Worm (Caenorhabditis elegans) whole organism, L3 larva: ENCODE results near the gene W07G4.7.
A peak's percentile ranks its signal among the peaks of the same experiment; 100 is the strongest.

Experiments
- R02D3.7 ChIP-seq: fragments of 150-350 bp; optimal IDR thresholded peaks from 2 replicates; lab custom pipeline; 2014; ENCODE audit warnings: missing biosample characterization, missing genetic modification characterization
- ZK546.5 ChIP-seq: sonication (generic microtip); optimal IDR thresholded peaks from 2 replicates; lab custom pipeline; 2017; ENCODE audit warnings: missing biosample characterization, missing genetic modification characterization
- aly-2 ChIP-seq: fragments of 150-350 bp; optimal IDR thresholded peaks from 2 replicates; lab custom pipeline; 2014; ENCODE audit warnings: missing biosample characterization, missing genetic modification characterization
- ama-1 ChIP-seq: fragments of 150-350 bp; optimal IDR thresholded peaks from 2 replicates; lab custom pipeline; 2018
- ceh-16 ChIP-seq: sonication (generic microtip); optimal IDR thresholded peaks from 2 replicates; lab custom pipeline; 2017; ENCODE audit warnings: missing biosample characterization, missing genetic modification characterization
- ceh-82 ChIP-seq: fragments of 150-350 bp; optimal IDR thresholded peaks from 2 replicates; lab custom pipeline; 2014; ENCODE audit warnings: missing biosample characterization, missing genetic modification characterization
- daf-12 ChIP-seq: fragments of 150-350 bp; optimal IDR thresholded peaks from 2 replicates; lab custom pipeline; 2014; ENCODE audit warnings: missing biosample characterization, missing genetic modification reagents, missing genetic modification characterization
- egl-27 ChIP-seq: sonication (generic microtip); optimal IDR thresholded peaks from 4 replicates; lab custom pipeline; 2017; ENCODE audit warnings: missing biosample characterization, missing genetic modification reagents, missing genetic modification characterization
- egl-5 ChIP-seq: fragments of 150-350 bp; optimal IDR thresholded peaks from 2 replicates; lab custom pipeline; 2017; ENCODE audit warnings: missing biosample characterization, missing genetic modification reagents, missing genetic modification characterization, inconsistent platforms
- elt-1 ChIP-seq: fragments of 150-350 bp; optimal IDR thresholded peaks from 2 replicates; lab custom pipeline; 2014; ENCODE audit warnings: missing biosample characterization, missing genetic modification characterization
- elt-2 ChIP-seq: sonication (generic microtip); optimal IDR thresholded peaks from 2 replicates; lab custom pipeline; 2016; ENCODE audit warnings: missing genetic modification reagents, mild to moderate bottlenecking, missing genetic modification characterization, missing compliant biosample characterization
- elt-3 ChIP-seq, 3 experiments: fragments of 150-350 bp in 1 of 3; sonication (generic microtip) in 2 of 3; optimal IDR thresholded peaks; 2 replicates in 2 of 3; 4 replicates in 1 of 3; lab custom pipeline; 2014 to 2017; ENCODE audit warnings: missing biosample characterization in 3 of 3, missing genetic modification characterization in 3 of 3
- fkh-10 ChIP-seq: sonication (generic microtip); optimal IDR thresholded peaks from 2 replicates; lab custom pipeline; 2017; ENCODE audit warnings: missing biosample characterization, missing genetic modification reagents, missing genetic modification characterization
- fkh-2 ChIP-seq: fragments of 150-350 bp; optimal IDR thresholded peaks from 2 replicates; lab custom pipeline; 2014; ENCODE audit warnings: missing biosample characterization, missing genetic modification reagents, missing genetic modification characterization
- fos-1 ChIP-seq: fragments of 150-350 bp; optimal IDR thresholded peaks from 2 replicates; lab custom pipeline; 2014; ENCODE audit warnings: missing biosample characterization, missing genetic modification characterization
- hmg-11 ChIP-seq: sonication (generic microtip); optimal IDR thresholded peaks from 2 replicates; lab custom pipeline; 2016; ENCODE audit warnings: missing genetic modification characterization, missing compliant biosample characterization
- jun-1 ChIP-seq: fragments of 150-350 bp; optimal IDR thresholded peaks from 2 replicates; lab custom pipeline; 2014; ENCODE audit warnings: missing biosample characterization, missing genetic modification reagents, missing genetic modification characterization
- lin-15B ChIP-seq: fragments of 150-350 bp; optimal IDR thresholded peaks from 2 replicates; lab custom pipeline; 2014; ENCODE audit warnings: missing biosample characterization, missing genetic modification characterization
- lin-39 ChIP-seq: fragments of 150-350 bp; optimal IDR thresholded peaks from 2 replicates; lab custom pipeline; 2018; ENCODE audit warnings: missing biosample characterization, missing genetic modification reagents, missing genetic modification characterization
- lsy-12 ChIP-seq: sonication (generic microtip); optimal IDR thresholded peaks from 2 replicates; lab custom pipeline; 2016; ENCODE audit warnings: mild to moderate bottlenecking, missing genetic modification characterization, missing compliant biosample characterization
- mdl-1 ChIP-seq: fragments of 150-350 bp; optimal IDR thresholded peaks from 2 replicates; lab custom pipeline; 2014; ENCODE audit warnings: missing biosample characterization, missing genetic modification characterization
- mml-1 ChIP-seq: fragments of 150-350 bp; sonication (generic microtip); optimal IDR thresholded peaks from 3 replicates; lab custom pipeline; 2014; ENCODE audit warnings: missing biosample characterization, missing genetic modification characterization
- nhr-11 ChIP-seq: fragments of 150-350 bp; optimal IDR thresholded peaks from 2 replicates; lab custom pipeline; 2014; ENCODE audit warnings: missing biosample characterization, missing genetic modification characterization
- nhr-23 ChIP-seq: fragments of 150-350 bp; optimal IDR thresholded peaks from 2 replicates; lab custom pipeline; 2014; ENCODE audit warnings: missing biosample characterization, missing genetic modification reagents, missing genetic modification characterization
- nhr-237 ChIP-seq: fragments of 150-350 bp; optimal IDR thresholded peaks from 2 replicates; lab custom pipeline; 2014; ENCODE audit warnings: missing biosample characterization, missing genetic modification characterization
- nhr-25 ChIP-seq: sonication (generic microtip); optimal IDR thresholded peaks from 2 replicates; lab custom pipeline; 2017; ENCODE audit warnings: missing biosample characterization, missing genetic modification characterization
- nhr-28 ChIP-seq: fragments of 150-350 bp; optimal IDR thresholded peaks from 2 replicates; lab custom pipeline; 2014; ENCODE audit warnings: missing biosample characterization, missing genetic modification characterization
- nhr-43 ChIP-seq: sonication (generic microtip); optimal IDR thresholded peaks from 2 replicates; lab custom pipeline; 2016; ENCODE audit warnings: mild to moderate bottlenecking, missing genetic modification characterization, missing compliant biosample characterization; ENCODE audit not compliant: poor library complexity, severe bottlenecking
- nhr-67 ChIP-seq: fragments of 150-350 bp; optimal IDR thresholded peaks from 2 replicates; lab custom pipeline; 2014; ENCODE audit warnings: missing biosample characterization, missing genetic modification characterization
- nhr-76 ChIP-seq: fragments of 150-350 bp; sonication (generic microtip); optimal IDR thresholded peaks from 5 replicates; lab custom pipeline; 2014; ENCODE audit warnings: missing biosample characterization, missing genetic modification characterization
- nhr-77 ChIP-seq: fragments of 150-350 bp; optimal IDR thresholded peaks from 2 replicates; lab custom pipeline; 2014; ENCODE audit warnings: missing biosample characterization, missing genetic modification characterization
- pha-4 ChIP-seq: fragments of 150-350 bp; optimal IDR thresholded peaks from 2 replicates; lab custom pipeline; 2014; ENCODE audit warnings: missing biosample characterization, missing genetic modification reagents, missing genetic modification characterization
- pqm-1 ChIP-seq: fragments of 150-350 bp; optimal IDR thresholded peaks from 2 replicates; lab custom pipeline; 2017; ENCODE audit warnings: missing biosample characterization, missing genetic modification characterization, inconsistent platforms
- sea-2 ChIP-seq: fragments of 150-350 bp; sonication (generic microtip); optimal IDR thresholded peaks from 4 replicates; lab custom pipeline; 2014; ENCODE audit warnings: missing biosample characterization, missing genetic modification reagents, missing genetic modification characterization
- skn-1 ChIP-seq: fragments of 150-350 bp; optimal IDR thresholded peaks from 2 replicates; lab custom pipeline; 2014; ENCODE audit warnings: missing biosample characterization, missing genetic modification characterization
- snpc-4 ChIP-seq: fragments of 150-350 bp; optimal IDR thresholded peaks from 2 replicates; lab custom pipeline; 2014; ENCODE audit warnings: missing biosample characterization, missing genetic modification characterization
- tbx-2 ChIP-seq: sonication (generic microtip); optimal IDR thresholded peaks from 2 replicates; lab custom pipeline; 2016; ENCODE audit warnings: mild to moderate bottlenecking, missing genetic modification characterization, missing compliant biosample characterization
- unc-39 ChIP-seq: sonication (generic microtip); optimal IDR thresholded peaks from 4 replicates; lab custom pipeline; 2017; ENCODE audit warnings: missing biosample characterization, missing genetic modification characterization
- unc-62 ChIP-seq: fragments of 150-350 bp; sonication (generic microtip); optimal IDR thresholded peaks from 4 replicates; lab custom pipeline; 2014; ENCODE audit warnings: missing biosample characterization, missing genetic modification reagents, missing genetic modification characterization
- zag-1 ChIP-seq: fragments of 150-350 bp; optimal IDR thresholded peaks from 2 replicates; lab custom pipeline; 2014; ENCODE audit warnings: missing biosample characterization, missing genetic modification characterization
- ztf-11 ChIP-seq: fragments of 150-350 bp; optimal IDR thresholded peaks from 2 replicates; lab custom pipeline; 2014; ENCODE audit warnings: missing biosample characterization, missing genetic modification characterization
- ztf-4 ChIP-seq: fragments of 150-350 bp; optimal IDR thresholded peaks from 2 replicates; lab custom pipeline; 2014; ENCODE audit warnings: missing biosample characterization, missing genetic modification characterization

The W07G4.7 gene

ce11 chrV:13045017-13045416, 10.5 kb upstream of the W07G4.7 start:
- TF ChIP-seq nhr-77 (no peak), ama-1 (lab: Kevin White, UChicago) (peak; percentile 9), snpc-4 (no peak), unc-39 (tag; lab: Kevin White, UChicago) (no peak)

DNA sequence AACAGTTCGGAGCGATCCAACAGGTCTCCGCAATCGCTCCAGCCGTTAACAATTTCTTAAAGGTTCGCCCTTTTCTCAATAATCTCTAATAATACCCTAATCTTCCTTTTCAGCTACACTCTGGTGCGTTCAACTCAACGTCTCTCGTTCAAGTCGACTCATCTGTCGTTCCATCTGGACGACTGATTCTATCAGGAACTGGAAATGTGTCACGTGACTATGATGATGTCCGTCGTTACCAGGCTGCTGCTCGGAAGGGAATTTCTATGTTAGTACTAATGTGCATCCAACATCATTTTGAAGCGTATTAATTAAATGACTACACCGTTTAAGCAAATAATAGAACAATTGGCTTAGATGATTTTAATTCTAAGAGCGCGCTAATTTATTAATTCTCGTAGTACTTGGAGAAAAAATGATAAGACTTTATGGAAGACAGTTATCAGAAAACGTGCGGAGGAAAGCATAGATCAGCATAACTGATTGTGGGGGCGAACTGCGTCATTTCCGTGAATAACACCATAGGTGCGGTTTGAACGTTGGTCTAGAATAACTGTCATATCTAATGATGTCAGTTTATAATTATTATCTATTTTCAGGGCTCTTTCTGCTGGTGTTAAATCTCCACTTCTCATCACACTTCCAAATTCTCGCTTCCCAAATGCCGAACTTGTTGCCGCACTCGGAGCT, 9.5 kb upstream of the W07G4.7 start:
- TF ChIP-seq nhr-23 (tag; lab: Kevin White, UChicago) (no peak), elt-2 (tag; lab: Kevin White, UChicago) (peak; percentile 77), egl-5 (tag; lab: Kevin White, UChicago) (no peak), pha-4 (peak; percentile 18), pqm-1 (peak; percentile 62)

ce11 chrV:13043195-13043762, 8.8 kb upstream of the W07G4.7 start, which contains the start of gene lap-2:
Gene lap-2 (plus strand): TSS chrV:13043712.
- peak; percentile 37 for TF ChIP-seq jun-1
- TF ChIP-seq pqm-1, result peak; percentile 89
- TF ChIP-seq elt-3 (tag; optimal IDR thresholded peaks at IDR 0.05; lab: Kevin White, UChicago), result no peak
- TF ChIP-seq ZK546.5, result no peak
- TF ChIP-seq pha-4, result peak; percentile 14
- TF ChIP-seq zag-1 (tag; lab: Kevin White, UChicago), result no peak
- TF ChIP-seq egl-5 (tag; lab: Kevin White, UChicago), result no peak
- no peak for TF ChIP-seq skn-1 (tag; lab: Kevin White, UChicago)
- no peak for TF ChIP-seq nhr-23 (tag; lab: Kevin White, UChicago)
- TF ChIP-seq egl-27 (tag; lab: Kevin White, UChicago), result no peak
- TF ChIP-seq lsy-12 (tag; lab: Kevin White, UChicago), result no peak
- TF ChIP-seq mml-1 (tag; lab: Kevin White, UChicago), result no peak
- TF ChIP-seq fos-1 (tag; lab: Kevin White, UChicago), result no peak
- no peak for TF ChIP-seq nhr-28 (tag; lab: Kevin White, UChicago)
- TF ChIP-seq unc-62 (GFP tag; lab: Kevin White, UChicago), result peak; percentile 20
- TF ChIP-seq fkh-2 (tag; lab: Kevin White, UChicago), result no peak
- peak; percentile 94 for TF ChIP-seq elt-2 (tag; lab: Kevin White, UChicago)
- no peak for TF ChIP-seq nhr-77
- TF ChIP-seq elt-1 (tag; lab: Kevin White, UChicago), result no peak
- TF ChIP-seq lin-15B (tag; lab: Kevin White, UChicago), result no peak
- no peak for TF ChIP-seq aly-2
- TF ChIP-seq ama-1 (lab: Kevin White, UChicago), result peak; percentile 62
- TF ChIP-seq nhr-237, result no peak
- TF ChIP-seq nhr-67, result no peak
- TF ChIP-seq unc-39 (tag; lab: Kevin White, UChicago), result no peak
- no peak for TF ChIP-seq ceh-82 (tag; lab: Kevin White, UChicago)
- TF ChIP-seq mdl-1, result no peak
- TF ChIP-seq ztf-4 (tag; lab: Kevin White, UChicago), result no peak
- no peak for TF ChIP-seq daf-12 (tag; lab: Kevin White, UChicago)
- no peak for TF ChIP-seq fkh-10 (GFP tag; lab: Kevin White, UChicago)
- no peak for TF ChIP-seq tbx-2 (tag; lab: Kevin White, UChicago)

DNA sequence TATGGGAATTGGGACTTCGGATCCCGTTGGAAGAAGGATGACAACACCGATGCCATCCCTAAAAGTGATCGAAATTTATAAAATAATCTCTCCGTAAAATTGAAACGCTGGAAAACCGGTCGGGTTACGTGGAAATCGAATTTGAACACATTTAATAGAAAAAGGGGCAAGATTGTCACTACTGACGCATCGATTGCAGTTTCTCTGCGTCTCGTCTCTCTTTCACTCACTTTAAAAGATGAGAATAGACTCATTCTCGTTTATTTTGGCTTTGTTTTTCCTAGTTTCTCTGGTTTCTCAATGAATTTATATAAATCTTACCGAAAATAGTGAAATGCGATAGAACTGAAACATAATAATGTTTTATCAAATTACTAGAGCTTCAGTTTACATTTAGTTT, 7.2 kb upstream of the W07G4.7 start, which contains the start of gene scyl-1:
Gene scyl-1, minus strand, starts transcription at position 56 of the 400 bp plus-strand sequence.
- TF ChIP-seq elt-1 (tag; lab: Kevin White, UChicago) (peak; percentile 18), egl-5 (tag; lab: Kevin White, UChicago) (no peak), R02D3.7 (peak; percentile 40), egl-27 (tag; lab: Kevin White, UChicago) (peak; percentile 13), nhr-237 (no peak), mdl-1 (no peak), nhr-67 (no peak), jun-1 (peak; percentile 62), nhr-76 (tag; lab: Kevin White, UChicago) (no peak), unc-62 (GFP tag; lab: Kevin White, UChicago) (no peak), lsy-12 (tag; lab: Kevin White, UChicago) (peak; percentile 30), ztf-11 (tag; lab: Kevin White, UChicago) (no peak), nhr-43 (peak; percentile 91), ztf-4 (tag; lab: Kevin White, UChicago) (no peak), nhr-28 (tag; lab: Kevin White, UChicago) (no peak), ama-1 (lab: Kevin White, UChicago) (no peak), nhr-11 (tag; lab: Kevin White, UChicago) (no peak), sea-2 (GFP tag; lab: Kevin White, UChicago) (no peak), lin-39 (tag; lab: Kevin White, UChicago) (peak; percentile 26), skn-1 (tag; lab: Kevin White, UChicago) (no peak), nhr-25 (tag; lab: Kevin White, UChicago) (peak; percentile 69), snpc-4 (peak; percentile 45), ceh-82 (tag; lab: Kevin White, UChicago) (no peak), zag-1 (tag; lab: Kevin White, UChicago) (no peak), pha-4 (peak; percentile 75), elt-3 (tag; optimal IDR thresholded peaks at IDR 0.05; lab: Kevin White, UChicago) (no peak), hmg-11 (tag; lab: Kevin White, UChicago) (peak; percentile 87), ceh-16 (tag; lab: Kevin White, UChicago) (no peak), ZK546.5 (no peak), lin-15B (tag; lab: Kevin White, UChicago) (peak; percentile 69), elt-2 (tag; lab: Kevin White, UChicago) (peak; percentile 45), mml-1 (tag; lab: Kevin White, UChicago) (no peak), pqm-1 (peak; percentile 20), aly-2 (no peak), fkh-10 (GFP tag; lab: Kevin White, UChicago) (no peak)
